Worm (Caenorhabditis elegans) whole organism, mixed stage, embryonic: ENCODE data around the gene B0228.7.

Experiments used
- bed-3 ChIP-seq: fragments of 200-800 bp; sonication (Bioruptor generic); optimal IDR thresholded peaks from 3 replicates; lab custom pipeline; 2018; ENCODE audit warnings: mild to moderate bottlenecking, missing genetic modification characterization, moderate library complexity, missing compliant biosample characterization
- blmp-1 ChIP-seq: fragments of 150-350 bp; optimal IDR thresholded peaks from 2 replicates; lab custom pipeline; 2014; ENCODE audit warnings: missing biosample characterization, missing genetic modification characterization
- ceh-83 ChIP-seq: fragments of 200-800 bp; sonication (Bioruptor generic); optimal IDR thresholded peaks from 2 replicates; lab custom pipeline; 2018; ENCODE audit warnings: mild to moderate bottlenecking, missing genetic modification characterization, missing compliant biosample characterization
- lin-13 ChIP-seq: fragments of 150-350 bp; optimal IDR thresholded peaks from 2 replicates; lab custom pipeline; 2014; ENCODE audit warnings: missing biosample characterization, missing genetic modification characterization
- lin-32 ChIP-seq: fragments of 200-800 bp; sonication (Bioruptor generic); optimal IDR thresholded peaks from 2 replicates; lab custom pipeline; 2018; ENCODE audit warnings: mild to moderate bottlenecking, missing genetic modification characterization, missing compliant biosample characterization
- mep-1 ChIP-seq: fragments of 150-350 bp; optimal IDR thresholded peaks from 2 replicates; lab custom pipeline; 2017; ENCODE audit warnings: missing biosample characterization, missing genetic modification reagents, missing genetic modification characterization, inconsistent platforms
- pha-4 ChIP-seq: fragments of 150-350 bp; optimal IDR thresholded peaks from 2 replicates; lab custom pipeline; 2018; ENCODE audit warnings: missing biosample characterization, missing genetic modification reagents, missing genetic modification characterization
- ztf-11 ChIP-seq: fragments of 150-350 bp; optimal IDR thresholded peaks from 2 replicates; lab custom pipeline; 2014; ENCODE audit warnings: missing biosample characterization, missing genetic modification characterization

ce11 chrII:7736725-7737124, 22.1 kb downstream of the B0228.7 start:
- TF ChIP-seq pha-4 (tag; lab: Kevin White, UChicago) (no peak), lin-32 (no peak), mep-1 (no peak), bed-3 (GFP tag; lab: Kevin White, UChicago) (no peak), lin-13 (no peak), ztf-11 (no peak), blmp-1 (no peak), ceh-83 (no peak)
